Fruit fly (Drosophila melanogaster) whole organism, embryonic: Measurements from ENCODE around the gene MAGE.

ENCODE experiments used
- CG14965 ChIP-seq: fragments of 200-800 bp; sonication (Bioruptor generic); optimal IDR thresholded peaks from 2 replicates; lab custom pipeline; 2016; ENCODE audit warnings: missing biosample characterization, missing genetic modification characterization, borderline replicate concordance
- CG32532 ChIP-seq: fragments of 200-800 bp; sonication (Bioruptor generic); IDR thresholded peaks from 2 replicates; pipeline ENCODE4 v1.3.6; 2022; ENCODE audit warnings: missing biosample characterization, missing genetic modification characterization
- CG6813 ChIP-seq: fragments of 200-800 bp; sonication (Bioruptor generic); optimal IDR thresholded peaks from 2 replicates; lab custom pipeline; 2017; ENCODE audit warnings: missing biosample characterization, missing genetic modification characterization, mild to moderate bottlenecking, moderate library complexity, missing genetic modification reagents
- bab2 ChIP-seq: fragments of 200-800 bp; sonication (Bioruptor generic); optimal IDR thresholded peaks from 2 replicates; lab custom pipeline; 2016; ENCODE audit warnings: missing biosample characterization, missing genetic modification characterization
- org-1 ChIP-seq: fragments of 200-800 bp; sonication (Bioruptor generic); optimal IDR thresholded peaks from 2 replicates; lab custom pipeline; 2017; ENCODE audit warnings: missing biosample characterization, missing genetic modification characterization
- row ChIP-seq: fragments of 200-800 bp; sonication (Bioruptor generic); IDR thresholded peaks from 3 replicates; pipeline ENCODE4 v1.3.6; 2022; ENCODE audit warnings: missing biosample characterization, missing genetic modification characterization
- sug ChIP-seq: fragments of 200-800 bp; optimal IDR thresholded peaks from 2 replicates; lab custom pipeline; 2019; ENCODE audit warnings: missing biosample characterization, mild to moderate bottlenecking, missing genetic modification characterization, moderate library complexity
- tgo ChIP-seq: fragments of 200-800 bp; sonication (Bioruptor generic); IDR thresholded peaks from 3 replicates; pipeline ENCODE4 v1.3.6; 2022; ENCODE audit warnings: missing biosample characterization, missing genetic modification characterization

dm6 chr3R:7200670-7201069 is 45.7 kb upstream of the MAGE start, which contains the start of gene CG14609:
- TF ChIP-seq bab2 (GFP tag; lab: Kevin White, UChicago), result no peak
- no peak for TF ChIP-seq sug (tag; lab: Kevin White, UChicago)
- no peak for TF ChIP-seq CG32532 (GFP tag; lab: Robert Waterston, UW)
- TF ChIP-seq CG14965 (GFP tag; lab: Kevin White, UChicago), result no peak
- TF ChIP-seq tgo (GFP tag; lab: Robert Waterston, UW), result no peak
- no peak for TF ChIP-seq CG6813
- no peak for TF ChIP-seq org-1
- no peak for TF ChIP-seq row (GFP tag; lab: Robert Waterston, UW)
